Worm (Caenorhabditis elegans) whole organism, L2 larva: ENCODE measurements around the gene arf-1.

Experiments
- ama-1 ChIP-seq: fragments of 150-350 bp; optimal IDR thresholded peaks from 2 replicates; lab custom pipeline; 2018; ENCODE audit warnings: inconsistent platforms
- fos-1 ChIP-seq: fragments of 150-350 bp; optimal IDR thresholded peaks from 2 replicates; lab custom pipeline; 2014; ENCODE audit warnings: missing biosample characterization, missing genetic modification characterization
- lin-39 ChIP-seq: fragments of 150-350 bp; optimal IDR thresholded peaks from 2 replicates; lab custom pipeline; 2014; ENCODE audit warnings: missing biosample characterization, missing genetic modification reagents, missing genetic modification characterization
- mab-5 ChIP-seq: fragments of 150-350 bp; optimal IDR thresholded peaks from 2 replicates; lab custom pipeline; 2014; ENCODE audit warnings: missing biosample characterization, missing genetic modification characterization
- nhr-12 ChIP-seq: fragments of 150-350 bp; optimal IDR thresholded peaks from 2 replicates; lab custom pipeline; 2014; ENCODE audit warnings: missing biosample characterization, missing genetic modification characterization
- nhr-21 ChIP-seq: fragments of 150-350 bp; optimal IDR thresholded peaks from 2 replicates; lab custom pipeline; 2014; ENCODE audit warnings: missing biosample characterization, missing genetic modification characterization
- unc-62 ChIP-seq: fragments of 150-350 bp; optimal IDR thresholded peaks from 2 replicates; lab custom pipeline; 2014; ENCODE audit warnings: missing biosample characterization, missing genetic modification reagents, missing genetic modification characterization
- zag-1 ChIP-seq: fragments of 150-350 bp; optimal IDR thresholded peaks from 2 replicates; lab custom pipeline; 2014; ENCODE audit warnings: missing biosample characterization, missing genetic modification characterization

- TF ChIP-seq ama-1 (no peak), mab-5 (tag; lab: Kevin White, UChicago) (no peak), nhr-21 (no peak), nhr-12 (tag; lab: Kevin White, UChicago) (no peak), lin-39 (no peak), unc-62 (no peak), fos-1 (tag; lab: Kevin White, UChicago) (no peak), zag-1 (tag; lab: Kevin White, UChicago) (no peak)
Observed at ce11 chrIII:5710045-5710444, 4.6 kb upstream of the arf-1 start, which contains the start of gene B0336.12.
